Worm (Caenorhabditis elegans) whole organism, L2 larva: ENCODE measurements around the gene B0348.10.

Experiments
- F13H6.1 ChIP-seq: sonication (generic microtip); optimal IDR thresholded peaks from 2 replicates; lab custom pipeline; 2016; ENCODE audit warnings: missing genetic modification characterization, missing compliant biosample characterization
- ZK546.5 ChIP-seq: sonication (generic microtip); optimal IDR thresholded peaks from 2 replicates; lab custom pipeline; 2017; ENCODE audit warnings: missing biosample characterization, missing genetic modification characterization
- aly-2 ChIP-seq: fragments of 150-350 bp; optimal IDR thresholded peaks from 2 replicates; lab custom pipeline; 2014; ENCODE audit warnings: missing biosample characterization, missing genetic modification characterization
- crh-2 ChIP-seq: sonication (generic microtip); optimal IDR thresholded peaks from 2 replicates; lab custom pipeline; 2017; ENCODE audit warnings: missing biosample characterization, missing genetic modification characterization
- egl-27 ChIP-seq: sonication (generic microtip); optimal IDR thresholded peaks from 3 replicates; lab custom pipeline; 2017; ENCODE audit warnings: missing biosample characterization, missing genetic modification reagents, missing genetic modification characterization
- lin-39 ChIP-seq: fragments of 150-350 bp; optimal IDR thresholded peaks from 2 replicates; lab custom pipeline; 2014; ENCODE audit warnings: missing biosample characterization, missing genetic modification reagents, missing genetic modification characterization
- mab-5 ChIP-seq: fragments of 150-350 bp; optimal IDR thresholded peaks from 2 replicates; lab custom pipeline; 2014; ENCODE audit warnings: missing biosample characterization, missing genetic modification characterization
- nhr-11 ChIP-seq: fragments of 150-350 bp; optimal IDR thresholded peaks from 2 replicates; lab custom pipeline; 2014; ENCODE audit warnings: missing biosample characterization, missing genetic modification characterization
- nhr-21 ChIP-seq: fragments of 150-350 bp; optimal IDR thresholded peaks from 2 replicates; lab custom pipeline; 2014; ENCODE audit warnings: missing biosample characterization, missing genetic modification characterization
- nhr-237 ChIP-seq: fragments of 150-350 bp; optimal IDR thresholded peaks from 2 replicates; lab custom pipeline; 2014; ENCODE audit warnings: missing biosample characterization, missing genetic modification characterization
- snpc-4 ChIP-seq: fragments of 150-350 bp; optimal IDR thresholded peaks from 2 replicates; lab custom pipeline; 2014; ENCODE audit warnings: missing biosample characterization, missing genetic modification characterization
- ztf-11 ChIP-seq: sonication (generic microtip); optimal IDR thresholded peaks from 2 replicates; lab custom pipeline; 2017; ENCODE audit warnings: missing biosample characterization, missing genetic modification characterization

ce11 chrV:11708-12107 lies 3.2 kb upstream of the B0348.10 start:
- TF ChIP-seq mab-5 (tag; lab: Kevin White, UChicago): no peak
- TF ChIP-seq nhr-11 (tag; lab: Kevin White, UChicago): no peak
- no peak for TF ChIP-seq nhr-21
- no peak for TF ChIP-seq lin-39
- no peak for TF ChIP-seq snpc-4 (tag; lab: Kevin White, UChicago)
- no peak for TF ChIP-seq F13H6.1 (tag; lab: Kevin White, UChicago)
- no peak for TF ChIP-seq nhr-237 (tag; lab: Kevin White, UChicago)
- no peak for TF ChIP-seq aly-2 (tag; lab: Kevin White, UChicago)
- no peak for TF ChIP-seq ztf-11 (tag; lab: Kevin White, UChicago)
- no peak for TF ChIP-seq egl-27 (tag; lab: Kevin White, UChicago)
- TF ChIP-seq crh-2: no peak
- TF ChIP-seq ZK546.5 (tag; lab: Kevin White, UChicago): no peak
